Fruit fly (Drosophila melanogaster): ENCODE data around the gene CG14963.

The CG14963 gene

DNA sequence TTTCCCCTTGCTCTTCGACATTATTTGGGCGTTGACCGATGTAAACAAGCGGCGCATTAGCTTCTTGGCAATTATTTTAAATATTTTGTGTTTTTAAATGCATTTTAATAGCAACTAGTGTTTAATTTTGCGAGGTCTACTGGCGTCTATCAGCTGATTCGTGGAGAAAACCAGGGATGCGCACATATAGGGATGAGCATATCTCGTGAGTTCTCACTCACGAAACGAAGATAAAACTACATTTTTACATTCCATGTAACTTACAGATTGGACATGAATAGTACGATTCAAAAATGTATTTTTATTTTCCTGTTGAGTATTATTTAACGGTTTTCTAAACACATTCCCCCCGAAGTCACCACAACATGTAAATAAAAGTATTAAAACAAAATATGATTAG lies 25.1 kb upstream of the CG14963 start, which contains the start of gene CG14966 (continued):
- peak; percentile 42 for TF ChIP-seq HLH54F (GFP tag; optimal IDR thresholded peaks at IDR 0.05)
- TF ChIP-seq CG7839 (tag; optimal IDR thresholded peaks at IDR 0.05), result peak; percentile 23
- peak; percentile 11 for TF ChIP-seq grn (GFP tag; optimal IDR thresholded peaks at IDR 0.05)
- no peak for TF ChIP-seq CG11398 (GFP tag; optimal IDR thresholded peaks at IDR 0.05)
- no peak for TF ChIP-seq CG17802 (tag; optimal IDR thresholded peaks at IDR 0.05)
- TF ChIP-seq CoRest (tag; optimal IDR thresholded peaks at IDR 0.05), result peak; percentile 45
- no peak for TF ChIP-seq crc (GFP tag; optimal IDR thresholded peaks at IDR 0.05)
- TF ChIP-seq CG10431 (GFP tag; optimal IDR thresholded peaks at IDR 0.05), result peak; percentile 89
- TF ChIP-seq CG12299 (tag; optimal IDR thresholded peaks at IDR 0.05), result no peak
- TF ChIP-seq az2 (GFP tag; optimal IDR thresholded peaks at IDR 0.05), result peak; percentile 17
- TF ChIP-seq jumu (GFP tag; optimal IDR thresholded peaks at IDR 0.05), result peak; percentile 9
- TF ChIP-seq PHDP (tag; optimal IDR thresholded peaks at IDR 0.05), result peak; percentile 1
- TF ChIP-seq NC2β (GFP tag; optimal IDR thresholded peaks at IDR 0.05), result peak; percentile 11
- no peak for TF ChIP-seq CG2875 (GFP tag; optimal IDR thresholded peaks at IDR 0.05)
- TF ChIP-seq rib (GFP tag; IDR thresholded peaks at IDR 0.05), result peak; percentile 65
- peak; percentile 85 for TF ChIP-seq hbn (GFP tag; IDR thresholded peaks at IDR 0.05; ENCODE audit: partially characterized antibody)
- TF ChIP-seq Hmx (GFP tag; optimal IDR thresholded peaks at IDR 0.05), result peak; percentile 16
- no peak for TF ChIP-seq Hr39 (optimal IDR thresholded peaks at IDR 0.05)
- TF ChIP-seq NK7.1 (GFP tag; optimal IDR thresholded peaks at IDR 0.05), result no peak
- TF ChIP-seq CG6765 (GFP tag; optimal IDR thresholded peaks at IDR 0.05), result no peak
- TF ChIP-seq stwl (tag; optimal IDR thresholded peaks at IDR 0.05), result peak; percentile 43
- peak; percentile 44 for TF ChIP-seq HmgD (GFP tag; optimal IDR thresholded peaks at IDR 0.05)
- TF ChIP-seq Stat92E (GFP tag; optimal IDR thresholded peaks at IDR 0.05), result peak in 1 of 3 experiments; percentile 80
- TF ChIP-seq CG18262 (tag; optimal IDR thresholded peaks at IDR 0.05), result peak; percentile 7
- peak; percentile 30 for TF ChIP-seq mirr (GFP tag; optimal IDR thresholded peaks at IDR 0.05)
- peak; percentile 29 for TF ChIP-seq pho (GFP tag; optimal IDR thresholded peaks at IDR 0.05)
- peak; percentile 12 for TF ChIP-seq CG15269 (tag; optimal IDR thresholded peaks at IDR 0.05)
- TF ChIP-seq MBD-R2 (GFP tag; IDR thresholded peaks at IDR 0.05), result peak; percentile 97
- peak; percentile 67 for TF ChIP-seq Ets97D (GFP tag; optimal IDR thresholded peaks at IDR 0.05)
- peak; percentile 89 for TF ChIP-seq Doc3 (GFP tag; IDR thresholded peaks at IDR 0.05; ENCODE audit: partially characterized antibody)
- peak; percentile 90 for TF ChIP-seq CG34224 (GFP tag; IDR thresholded peaks at IDR 0.05; ENCODE audit: partially characterized antibody)
- peak; percentile 11; the same call in 1 of the 2 replicates for TF ChIP-seq ttk (GFP tag; IDR thresholded peaks at IDR 0.05)
- TF ChIP-seq Oli (tag; optimal IDR thresholded peaks at IDR 0.05), result no peak
- TF ChIP-seq tio (GFP tag; optimal IDR thresholded peaks at IDR 0.05), result no peak
- TF ChIP-seq CG4854 (GFP tag; optimal IDR thresholded peaks at IDR 0.05), result peak; percentile 19
- no peak for TF ChIP-seq gce (GFP tag; IDR thresholded peaks at IDR 0.05)
- no peak for TF ChIP-seq fd96Cb (tag; optimal IDR thresholded peaks at IDR 0.05)
- TF ChIP-seq CG6813 (GFP tag; optimal IDR thresholded peaks at IDR 0.05), result no peak
- TF ChIP-seq her (GFP tag; optimal IDR thresholded peaks at IDR 0.05), result no peak
- TF ChIP-seq hb (GFP tag; IDR thresholded peaks at IDR 0.05; ENCODE audit: partially characterized antibody), result peak; percentile 78; the same call in 2 of the 3 replicates
- 0 out of 2 replicates have a peak, but pooled peaks have one; percentile 36 for TF ChIP-seq Dref (GFP tag; IDR thresholded peaks at IDR 0.05)
- TF ChIP-seq en (GFP tag; optimal IDR thresholded peaks at IDR 0.05), result no peak
- TF ChIP-seq ind (GFP tag; optimal IDR thresholded peaks at IDR 0.05), result peak; percentile 19
- TF ChIP-seq CG13287 (GFP tag; IDR thresholded peaks at IDR 0.05; ENCODE audit: partially characterized antibody), result peak; percentile 96
- TF ChIP-seq pros (GFP tag; optimal IDR thresholded peaks at IDR 0.05), result no peak
- no peak for TF ChIP-seq CG11093 (GFP tag; IDR thresholded peaks at IDR 0.05)
- peak; percentile 75 for TF ChIP-seq vnd (GFP tag; IDR thresholded peaks at IDR 0.05; ENCODE audit: partially characterized antibody)
- peak; percentile 20 for TF ChIP-seq kni (GFP tag; optimal IDR thresholded peaks at IDR 0.05)
- TF ChIP-seq CG9817 (tag; optimal IDR thresholded peaks at IDR 0.05), result peak; percentile 6
- peak; percentile 44 for TF ChIP-seq CG3847 (GFP tag; IDR thresholded peaks at IDR 0.05)
